Worm (Caenorhabditis elegans) whole organism, L2 larva: ENCODE measurements around the gene F09E5.8.

ENCODE experiments used
- ceh-16 ChIP-seq: fragments of 150-350 bp; optimal IDR thresholded peaks from 2 replicates; lab custom pipeline; 2014; ENCODE audit warnings: missing biosample characterization, missing genetic modification characterization
- dmd-4 ChIP-seq: sonication (generic microtip); optimal IDR thresholded peaks from 2 replicates; lab custom pipeline; 2017; ENCODE audit warnings: missing biosample characterization, missing genetic modification characterization
- nhr-23 ChIP-seq: fragments of 150-350 bp; optimal IDR thresholded peaks from 2 replicates; lab custom pipeline; 2014; ENCODE audit warnings: missing biosample characterization, missing genetic modification reagents, missing genetic modification characterization
- nhr-237 ChIP-seq: fragments of 150-350 bp; optimal IDR thresholded peaks from 2 replicates; lab custom pipeline; 2014; ENCODE audit warnings: missing biosample characterization, missing genetic modification characterization
- unc-62 ChIP-seq: fragments of 150-350 bp; optimal IDR thresholded peaks from 2 replicates; lab custom pipeline; 2014; ENCODE audit warnings: missing biosample characterization, missing genetic modification reagents, missing genetic modification characterization
- zag-1 ChIP-seq: fragments of 150-350 bp; optimal IDR thresholded peaks from 2 replicates; lab custom pipeline; 2014; ENCODE audit warnings: missing biosample characterization, missing genetic modification characterization
- ztf-11 ChIP-seq: sonication (generic microtip); optimal IDR thresholded peaks from 2 replicates; lab custom pipeline; 2017; ENCODE audit warnings: missing biosample characterization, missing genetic modification characterization

DNA sequence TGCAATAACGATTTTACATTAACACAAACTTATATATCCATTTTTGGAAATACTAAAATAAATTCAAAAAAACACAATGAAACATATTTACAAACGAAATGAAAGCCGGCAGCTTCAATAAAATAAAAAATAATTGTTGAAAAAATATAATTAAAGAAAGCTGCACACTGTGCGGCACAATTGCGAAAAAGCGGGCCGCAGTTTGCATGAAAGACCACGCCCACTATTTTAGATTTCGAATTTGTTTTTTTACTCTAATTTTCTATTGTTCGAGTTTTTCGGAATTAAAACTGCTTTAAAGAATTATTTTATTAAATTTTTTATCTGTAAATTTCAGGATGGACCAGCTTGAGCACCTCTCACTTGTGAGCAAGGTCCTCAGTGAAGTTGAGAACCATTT is 48.7 kb downstream of the F09E5.8 start, which contains the start of gene mog-5:
- TF ChIP-seq ztf-11, result no peak
- no peak for TF ChIP-seq zag-1 (tag; lab: Kevin White, UChicago)
- no peak for TF ChIP-seq nhr-23 (tag; lab: Kevin White, UChicago)
- TF ChIP-seq nhr-237, result no peak
- TF ChIP-seq dmd-4 (tag; lab: Kevin White, UChicago), result no peak
- TF ChIP-seq unc-62 (GFP tag; lab: Kevin White, UChicago), result no peak
- TF ChIP-seq ceh-16, result no peak
